Worm (Caenorhabditis elegans) whole organism, L2 larva: ENCODE data around the gene sut-2.
"Not testable (repeated sequence)": the region's sequence is repeated elsewhere in the genome, so short reads cannot be mapped to it uniquely, and the experiment has no call there.

Experiments used
- C34F6.9 ChIP-seq: fragments of 150-350 bp; optimal IDR thresholded peaks from 2 replicates; lab custom pipeline; 2014; ENCODE audit warnings: missing biosample characterization, missing genetic modification characterization
- F13H6.1 ChIP-seq: sonication (generic microtip); optimal IDR thresholded peaks from 2 replicates; lab custom pipeline; 2016; ENCODE audit warnings: missing genetic modification characterization, missing compliant biosample characterization
- R02D3.7 ChIP-seq: fragments of 150-350 bp; optimal IDR thresholded peaks from 2 replicates; lab custom pipeline; 2014; ENCODE audit warnings: missing biosample characterization, missing genetic modification characterization
- Y55F3AM.14 ChIP-seq: fragments of 200-800 bp; sonication (Bioruptor generic); optimal IDR thresholded peaks from 2 replicates; lab custom pipeline; 2018; ENCODE audit warnings: mild to moderate bottlenecking, missing genetic modification characterization, missing compliant biosample characterization
- ZK546.5 ChIP-seq: sonication (generic microtip); optimal IDR thresholded peaks from 2 replicates; lab custom pipeline; 2017; ENCODE audit warnings: missing biosample characterization, missing genetic modification characterization
- alr-1 ChIP-seq: fragments of 150-350 bp; optimal IDR thresholded peaks from 2 replicates; lab custom pipeline; 2014; ENCODE audit warnings: missing biosample characterization, missing genetic modification characterization
- aly-2 ChIP-seq: fragments of 150-350 bp; optimal IDR thresholded peaks from 2 replicates; lab custom pipeline; 2014; ENCODE audit warnings: missing biosample characterization, missing genetic modification characterization
- ama-1 ChIP-seq: fragments of 150-350 bp; optimal IDR thresholded peaks from 2 replicates; lab custom pipeline; 2018; ENCODE audit warnings: inconsistent platforms
- blmp-1 ChIP-seq: sonication (generic microtip); optimal IDR thresholded peaks from 2 replicates; lab custom pipeline; 2017; ENCODE audit warnings: missing genetic modification characterization, mild to moderate bottlenecking, missing compliant biosample characterization, antibody characterized with exemption, moderate library complexity; ENCODE audit not compliant: insufficient read depth
- ceh-16 ChIP-seq: fragments of 150-350 bp; optimal IDR thresholded peaks from 2 replicates; lab custom pipeline; 2014; ENCODE audit warnings: missing biosample characterization, missing genetic modification characterization
- ceh-82 ChIP-seq: fragments of 150-350 bp; optimal IDR thresholded peaks from 2 replicates; lab custom pipeline; 2014; ENCODE audit warnings: missing biosample characterization, missing genetic modification characterization
- crh-2 ChIP-seq: sonication (generic microtip); optimal IDR thresholded peaks from 2 replicates; lab custom pipeline; 2017; ENCODE audit warnings: missing biosample characterization, missing genetic modification characterization
- dmd-4 ChIP-seq: sonication (generic microtip); optimal IDR thresholded peaks from 2 replicates; lab custom pipeline; 2017; ENCODE audit warnings: missing biosample characterization, missing genetic modification characterization
- egl-27 ChIP-seq: sonication (generic microtip); optimal IDR thresholded peaks from 3 replicates; lab custom pipeline; 2017; ENCODE audit warnings: missing biosample characterization, missing genetic modification reagents, missing genetic modification characterization
- elt-1 ChIP-seq: fragments of 150-350 bp; optimal IDR thresholded peaks from 2 replicates; lab custom pipeline; 2014; ENCODE audit warnings: missing biosample characterization, missing genetic modification characterization
- elt-3 ChIP-seq: sonication (generic microtip); optimal IDR thresholded peaks from 2 replicates; lab custom pipeline; 2017; ENCODE audit warnings: missing biosample characterization, missing genetic modification characterization
- fos-1 ChIP-seq: fragments of 150-350 bp; optimal IDR thresholded peaks from 2 replicates; lab custom pipeline; 2014; ENCODE audit warnings: missing biosample characterization, missing genetic modification characterization
- gmeb-1 ChIP-seq: fragments of 150-350 bp; optimal IDR thresholded peaks from 2 replicates; lab custom pipeline; 2014; ENCODE audit warnings: missing biosample characterization, missing genetic modification characterization
- lin-11 ChIP-seq: fragments of 150-350 bp; sonication (generic microtip); optimal IDR thresholded peaks from 2 replicates; lab custom pipeline; 2014; ENCODE audit warnings: missing biosample characterization, missing genetic modification characterization, inconsistent platforms, mixed read lengths
- lin-13 ChIP-seq: fragments of 150-350 bp; optimal IDR thresholded peaks from 2 replicates; lab custom pipeline; 2014; ENCODE audit warnings: missing biosample characterization, missing genetic modification reagents, missing genetic modification characterization
- lin-39 ChIP-seq: fragments of 150-350 bp; optimal IDR thresholded peaks from 2 replicates; lab custom pipeline; 2014; ENCODE audit warnings: missing biosample characterization, missing genetic modification reagents, missing genetic modification characterization
- lsy-2 ChIP-seq, 2 experiments: fragments of 150-350 bp in 1 of 2; sonication (generic microtip) in 1 of 2; optimal IDR thresholded peaks; 2 replicates each; lab custom pipeline; 2014 to 2017; ENCODE audit warnings: missing biosample characterization in 2 of 2, missing genetic modification characterization in 2 of 2
- mab-5 ChIP-seq: fragments of 150-350 bp; optimal IDR thresholded peaks from 2 replicates; lab custom pipeline; 2014; ENCODE audit warnings: missing biosample characterization, missing genetic modification characterization
- mbf-1 ChIP-seq: sonication (generic microtip); optimal IDR thresholded peaks from 2 replicates; lab custom pipeline; 2017; ENCODE audit warnings: missing biosample characterization, missing genetic modification characterization
- mdl-1 ChIP-seq, 2 experiments: fragments of 150-350 bp in 1 of 2; sonication (generic microtip) in 1 of 2; optimal IDR thresholded peaks; 2 replicates each; lab custom pipeline; 2017; ENCODE audit warnings: missing biosample characterization in 2 of 2, missing genetic modification characterization in 2 of 2
- nhr-10 ChIP-seq: sonication (generic microtip); optimal IDR thresholded peaks from 2 replicates; lab custom pipeline; 2017; ENCODE audit warnings: missing biosample characterization, missing genetic modification characterization
- nhr-11 ChIP-seq: fragments of 150-350 bp; optimal IDR thresholded peaks from 2 replicates; lab custom pipeline; 2014; ENCODE audit warnings: missing biosample characterization, missing genetic modification characterization
- nhr-12 ChIP-seq: fragments of 150-350 bp; optimal IDR thresholded peaks from 2 replicates; lab custom pipeline; 2014; ENCODE audit warnings: missing biosample characterization, missing genetic modification characterization
- nhr-129 ChIP-seq: fragments of 150-350 bp; optimal IDR thresholded peaks from 2 replicates; lab custom pipeline; 2014; ENCODE audit warnings: missing biosample characterization, missing genetic modification characterization
- nhr-21 ChIP-seq: fragments of 150-350 bp; optimal IDR thresholded peaks from 2 replicates; lab custom pipeline; 2014; ENCODE audit warnings: missing biosample characterization, missing genetic modification characterization
- nhr-23 ChIP-seq: fragments of 150-350 bp; optimal IDR thresholded peaks from 2 replicates; lab custom pipeline; 2014; ENCODE audit warnings: missing biosample characterization, missing genetic modification reagents, missing genetic modification characterization
- nhr-237 ChIP-seq: fragments of 150-350 bp; optimal IDR thresholded peaks from 2 replicates; lab custom pipeline; 2014; ENCODE audit warnings: missing biosample characterization, missing genetic modification characterization
- nhr-25 ChIP-seq: fragments of 150-350 bp; sonication (generic microtip); optimal IDR thresholded peaks from 3 replicates; lab custom pipeline; 2014; ENCODE audit warnings: missing biosample characterization, missing genetic modification characterization
- nhr-6 ChIP-seq: fragments of 150-350 bp; optimal IDR thresholded peaks from 2 replicates; lab custom pipeline; 2014; ENCODE audit warnings: missing biosample characterization, missing genetic modification characterization
- nhr-77 ChIP-seq: fragments of 150-350 bp; optimal IDR thresholded peaks from 2 replicates; lab custom pipeline; 2014; ENCODE audit warnings: missing biosample characterization, missing genetic modification characterization
- peb-1 ChIP-seq: fragments of 150-350 bp; optimal IDR thresholded peaks from 2 replicates; lab custom pipeline; 2014; ENCODE audit warnings: missing biosample characterization, missing genetic modification characterization
- sem-4 ChIP-seq: fragments of 150-350 bp; optimal IDR thresholded peaks from 2 replicates; lab custom pipeline; 2014; ENCODE audit warnings: missing biosample characterization, missing genetic modification reagents, missing genetic modification characterization
- skn-1 ChIP-seq: sonication (generic microtip); optimal IDR thresholded peaks from 2 replicates; lab custom pipeline; 2017; ENCODE audit warnings: missing biosample characterization, missing genetic modification characterization
- sma-3 ChIP-seq: sonication (generic microtip); optimal IDR thresholded peaks from 2 replicates; lab custom pipeline; 2016; ENCODE audit warnings: missing genetic modification reagents, missing genetic modification characterization, missing compliant biosample characterization
- sma-9 ChIP-seq, 2 experiments: fragments of 150-350 bp in 1 of 2; sonication (generic microtip) in 1 of 2; optimal IDR thresholded peaks; 2 replicates each; lab custom pipeline; 2014 to 2016; ENCODE audit warnings: missing genetic modification characterization in 2 of 2, mild to moderate bottlenecking in 1 of 2, missing biosample characterization in 1 of 2, missing compliant biosample characterization in 1 of 2, missing genetic modification reagents in 1 of 2, moderate library complexity in 1 of 2
- snpc-4 ChIP-seq: fragments of 150-350 bp; optimal IDR thresholded peaks from 2 replicates; lab custom pipeline; 2014; ENCODE audit warnings: missing biosample characterization, missing genetic modification characterization
- unc-39 ChIP-seq: fragments of 150-350 bp; optimal IDR thresholded peaks from 2 replicates; lab custom pipeline; 2014; ENCODE audit warnings: missing biosample characterization, missing genetic modification characterization
- unc-55 ChIP-seq: fragments of 150-350 bp; sonication (generic microtip); optimal IDR thresholded peaks from 3 replicates; lab custom pipeline; 2014; ENCODE audit warnings: missing biosample characterization, missing genetic modification reagents, missing genetic modification characterization
- unc-62 ChIP-seq: fragments of 150-350 bp; optimal IDR thresholded peaks from 2 replicates; lab custom pipeline; 2014; ENCODE audit warnings: missing biosample characterization, missing genetic modification reagents, missing genetic modification characterization
- zag-1 ChIP-seq: fragments of 150-350 bp; optimal IDR thresholded peaks from 2 replicates; lab custom pipeline; 2014; ENCODE audit warnings: missing biosample characterization, missing genetic modification characterization
- ztf-1 ChIP-seq: fragments of 200-800 bp; sonication (Bioruptor generic); conservative IDR thresholded peaks from 2 replicates; pipeline ENCODE4 v1.3.6; 2022; ENCODE audit warnings: missing genetic modification characterization, missing compliant biosample characterization
- ztf-11 ChIP-seq: sonication (generic microtip); optimal IDR thresholded peaks from 2 replicates; lab custom pipeline; 2017; ENCODE audit warnings: missing biosample characterization, missing genetic modification characterization
- ztf-4 ChIP-seq: fragments of 150-350 bp; optimal IDR thresholded peaks from 2 replicates; lab custom pipeline; 2014; ENCODE audit warnings: missing biosample characterization, missing genetic modification characterization

sut-2 gene

ce11 chrV:4553572-4553971 lies 16.3 kb downstream of the sut-2 start, which contains the start of gene Y61A9LA.12:
Y61A9LA.12 (plus strand) TSS chrV:4553872.
- not testable (repeated sequence) for TF ChIP-seq nhr-23 (tag; lab: Kevin White, UChicago); nhr-12 (tag; lab: Kevin White, UChicago); fos-1
- TF ChIP-seq, all 48 proteins: peak for 0; not testable (repeated sequence) for 48

ce11 chrV:4551911-4552310 lies 17.9 kb downstream of the sut-2 start:
- TF ChIP-seq unc-55 = peak; percentile 17
- TF ChIP-seq nhr-129 = no peak

ce11 chrV:4550459-4550858 lies 19.4 kb downstream of the sut-2 start:
- no peak for TF ChIP-seq sma-9 (GFP tag; optimal IDR thresholded peaks at IDR 0.05; lab: Kevin White, UChicago)
- no peak for TF ChIP-seq sma-9 (tag; optimal IDR thresholded peaks at IDR 0.05; lab: Kevin White, UChicago)
- TF ChIP-seq Y55F3AM.14 (GFP tag; lab: Kevin White, UChicago) = no peak
- TF ChIP-seq aly-2 = no peak
- no peak for TF ChIP-seq R02D3.7 (tag; lab: Kevin White, UChicago)
- no peak for TF ChIP-seq ama-1
- TF ChIP-seq nhr-10 (tag; lab: Kevin White, UChicago) = no peak
- TF ChIP-seq elt-1 (tag; lab: Kevin White, UChicago) = no peak
- TF ChIP-seq nhr-23 (tag; lab: Kevin White, UChicago) = no peak
- no peak for TF ChIP-seq zag-1 (tag; lab: Kevin White, UChicago)
- TF ChIP-seq nhr-6 (tag; lab: Kevin White, UChicago) = no peak
- TF ChIP-seq mab-5 (tag; lab: Kevin White, UChicago) = no peak
- TF ChIP-seq nhr-12 (tag; lab: Kevin White, UChicago) = no peak
- TF ChIP-seq lin-39 (tag; lab: Kevin White, UChicago) = no peak
- no peak for TF ChIP-seq ztf-1
- TF ChIP-seq snpc-4 = no peak
- TF ChIP-seq sma-3 (GFP tag; lab: Kevin White, UChicago) = peak; percentile 68
- no peak for TF ChIP-seq unc-62 (GFP tag; lab: Kevin White, UChicago)
- TF ChIP-seq lsy-2 (tag; optimal IDR thresholded peaks at IDR 0.05; lab: Kevin White, UChicago) = peak in 1 of 2 experiments; percentile 41
- TF ChIP-seq unc-39 (tag; lab: Kevin White, UChicago) = no peak
- TF ChIP-seq C34F6.9 (tag; lab: Kevin White, UChicago) = peak; percentile 5
- TF ChIP-seq peb-1 (tag; lab: Kevin White, UChicago) = no peak
- TF ChIP-seq fos-1 = peak; percentile 54
- peak; percentile 69 for TF ChIP-seq nhr-25 (tag; lab: Kevin White, UChicago)
- TF ChIP-seq gmeb-1 (tag; lab: Kevin White, UChicago) = peak; percentile 8
- no peak for TF ChIP-seq egl-27 (tag; lab: Kevin White, UChicago)
- TF ChIP-seq nhr-129 = peak; percentile 67
- no peak for TF ChIP-seq alr-1 (tag; lab: Kevin White, UChicago)
- TF ChIP-seq elt-3 (tag; lab: Kevin White, UChicago) = no peak
- no peak for TF ChIP-seq ceh-82
- TF ChIP-seq ztf-11 (tag; lab: Kevin White, UChicago) = no peak
- TF ChIP-seq nhr-237 (tag; lab: Kevin White, UChicago) = no peak
- no peak for TF ChIP-seq mdl-1 (tag; optimal IDR thresholded peaks at IDR 0.05; lab: Kevin White, UChicago)
- no peak for TF ChIP-seq mbf-1
- TF ChIP-seq lin-11 (tag; lab: Kevin White, UChicago) = no peak
- TF ChIP-seq lin-13 (GFP tag; lab: Kevin White, UChicago) = peak; percentile 1
- TF ChIP-seq ztf-4 (tag; lab: Kevin White, UChicago) = no peak
- TF ChIP-seq unc-55 = peak; percentile 38
- TF ChIP-seq nhr-77 (tag; lab: Kevin White, UChicago) = no peak
- no peak for TF ChIP-seq nhr-11
- TF ChIP-seq F13H6.1 (tag; lab: Kevin White, UChicago) = peak; percentile 53
- no peak for TF ChIP-seq skn-1 (tag; lab: Kevin White, UChicago)
- TF ChIP-seq dmd-4 = no peak
- no peak for TF ChIP-seq ceh-16 (tag; lab: Kevin White, UChicago)
- peak; percentile 35 for TF ChIP-seq nhr-21 (tag; lab: Kevin White, UChicago)
- TF ChIP-seq sem-4 (tag; lab: Kevin White, UChicago) = peak; percentile 40
- TF ChIP-seq crh-2 = peak; percentile 21
- no peak for TF ChIP-seq ZK546.5 (tag; lab: Kevin White, UChicago)
- peak; percentile 40 for TF ChIP-seq blmp-1 (tag; lab: Kevin White, UChicago)
